Worm (Caenorhabditis elegans) whole organism, L1 larva: Measurements from ENCODE around the gene R11H6.5.

Source experiments
- C04F5.9 ChIP-seq: sonication (generic microtip); optimal IDR thresholded peaks from 2 replicates; lab custom pipeline; 2016; ENCODE audit warnings: missing genetic modification characterization, missing compliant biosample characterization
- F16B12.6 ChIP-seq: fragments of 150-350 bp; optimal IDR thresholded peaks from 2 replicates; lab custom pipeline; 2014; ENCODE audit warnings: missing biosample characterization, missing genetic modification characterization
- aha-1 ChIP-seq: fragments of 150-350 bp; optimal IDR thresholded peaks from 2 replicates; lab custom pipeline; 2014; ENCODE audit warnings: missing biosample characterization, missing genetic modification characterization
- alr-1 ChIP-seq: fragments of 200-800 bp; sonication (Bioruptor generic); optimal IDR thresholded peaks from 2 replicates; lab custom pipeline; 2018; ENCODE audit warnings: borderline replicate concordance, mild to moderate bottlenecking, missing genetic modification characterization, missing compliant biosample characterization
- aly-2 ChIP-seq: fragments of 150-350 bp; optimal IDR thresholded peaks from 2 replicates; lab custom pipeline; 2014; ENCODE audit warnings: missing biosample characterization, missing genetic modification characterization
- blmp-1 ChIP-seq: fragments of 150-350 bp; optimal IDR thresholded peaks from 2 replicates; lab custom pipeline; 2014; ENCODE audit warnings: missing biosample characterization, missing genetic modification characterization
- ceh-63 ChIP-seq: fragments of 200-800 bp; sonication (Bioruptor generic); optimal IDR thresholded peaks from 2 replicates; lab custom pipeline; 2018; ENCODE audit warnings: mild to moderate bottlenecking, missing genetic modification characterization, missing compliant biosample characterization
- ceh-8 ChIP-seq: fragments of 200-800 bp; sonication (Bioruptor generic); optimal IDR thresholded peaks from 2 replicates; lab custom pipeline; 2018; ENCODE audit warnings: mild to moderate bottlenecking, missing genetic modification characterization, moderate library complexity, missing compliant biosample characterization
- ceh-82 ChIP-seq, 3 experiments: fragments of 150-350 bp in 1 of 3; sonication (generic microtip) in 2 of 3; optimal IDR thresholded peaks; 2 replicates each; lab custom pipeline; 2014 to 2017; ENCODE audit warnings: missing biosample characterization in 3 of 3, missing genetic modification characterization in 3 of 3
- efl-1 ChIP-seq, 4 experiments: fragments of 150-350 bp; optimal IDR thresholded peaks in 3 of 4; peaks in 1 of 4; 1 replicate in 1 of 4; 2 replicates in 3 of 4; lab custom pipeline; 2014; ENCODE audit warnings: missing biosample characterization in 2 of 4, missing genetic modification characterization in 2 of 4, missing genetic modification reagents in 2 of 4
- egl-13 ChIP-seq: sonication (generic microtip); optimal IDR thresholded peaks from 2 replicates; lab custom pipeline; 2016; ENCODE audit warnings: missing genotype, missing genetic modification reagents, missing genetic modification characterization, missing compliant biosample characterization
- egl-27 ChIP-seq, 2 experiments: fragments of 150-350 bp in 1 of 2; sonication (generic microtip); optimal IDR thresholded peaks; 3 replicates each; lab custom pipeline; 2017 to 2018; ENCODE audit warnings: missing biosample characterization in 2 of 2, missing genetic modification characterization in 2 of 2, missing genetic modification reagents in 2 of 2
- elt-3 ChIP-seq, 6 experiments: fragments of 150-350 bp in 1 of 6; sonication (generic microtip); optimal IDR thresholded peaks; 2 replicates each; lab custom pipeline; 2017 to 2018; ENCODE audit warnings: missing biosample characterization in 6 of 6, missing genetic modification characterization in 6 of 6, inconsistent platforms in 1 of 6
- fkh-10 ChIP-seq: sonication (generic microtip); optimal IDR thresholded peaks from 2 replicates; lab custom pipeline; 2017; ENCODE audit warnings: missing biosample characterization, missing genetic modification reagents, missing genetic modification characterization
- fkh-4 ChIP-seq: sonication (generic microtip); optimal IDR thresholded peaks from 2 replicates; lab custom pipeline; 2016; ENCODE audit warnings: missing compliant biosample characterization, missing genetic modification characterization, borderline replicate concordance
- hlh-17 ChIP-seq: fragments of 200-800 bp; sonication (Bioruptor generic); optimal IDR thresholded peaks from 2 replicates; lab custom pipeline; 2018; ENCODE audit warnings: missing genetic modification characterization, mild to moderate bottlenecking, missing compliant biosample characterization, moderate library complexity, borderline replicate concordance
- hlh-4 ChIP-seq: sonication (generic microtip); optimal IDR thresholded peaks from 2 replicates; lab custom pipeline; 2016; ENCODE audit warnings: mild to moderate bottlenecking, missing genetic modification characterization, missing compliant biosample characterization
- isw-1 ChIP-seq: fragments of 200-800 bp; sonication (Bioruptor generic); IDR thresholded peaks from 2 replicates; pipeline ENCODE4 v1.3.6; 2022; ENCODE audit warnings: missing genetic modification characterization, missing compliant biosample characterization
- jun-1 ChIP-seq: fragments of 150-350 bp; optimal IDR thresholded peaks from 2 replicates; lab custom pipeline; 2014; ENCODE audit warnings: missing biosample characterization, missing genetic modification reagents, missing genetic modification characterization
- lin-13 ChIP-seq: fragments of 150-350 bp; optimal IDR thresholded peaks from 2 replicates; lab custom pipeline; 2014; ENCODE audit warnings: missing biosample characterization, missing genetic modification reagents, missing genetic modification characterization
- lin-14 ChIP-seq: fragments of 200-800 bp; sonication (Bioruptor generic); optimal IDR thresholded peaks from 2 replicates; lab custom pipeline; 2018; ENCODE audit warnings: mild to moderate bottlenecking, missing genetic modification characterization, moderate library complexity, missing compliant biosample characterization
- lin-15B ChIP-seq: fragments of 150-350 bp; sonication (generic microtip); optimal IDR thresholded peaks from 3 replicates; lab custom pipeline; 2014; ENCODE audit warnings: missing biosample characterization, missing genetic modification characterization
- lin-35 ChIP-seq, 2 experiments: fragments of 150-350 bp; optimal IDR thresholded peaks; 2 replicates each; lab custom pipeline; 2014; ENCODE audit warnings: missing biosample characterization in 2 of 2, missing genetic modification characterization in 2 of 2, missing genetic modification reagents in 2 of 2
- lsy-2 ChIP-seq, 2 experiments: fragments of 150-350 bp; optimal IDR thresholded peaks; 2 replicates each; lab custom pipeline; 2014; ENCODE audit warnings: missing biosample characterization in 2 of 2, missing genetic modification characterization in 2 of 2
- mab-9 ChIP-seq: fragments of 200-800 bp; sonication (Bioruptor generic); IDR thresholded peaks from 2 replicates; pipeline ENCODE4 v1.3.6; 2022; ENCODE audit warnings: missing genetic modification reagents, missing genetic modification characterization, missing compliant biosample characterization
- mdl-1 ChIP-seq, 2 experiments: fragments of 150-350 bp; optimal IDR thresholded peaks; 2 replicates each; lab custom pipeline; 2014 to 2017; ENCODE audit warnings: missing biosample characterization in 2 of 2, missing genetic modification characterization in 2 of 2, inconsistent platforms in 1 of 2
- mef-2 ChIP-seq: fragments of 150-350 bp; optimal IDR thresholded peaks from 2 replicates; lab custom pipeline; 2014; ENCODE audit warnings: missing biosample characterization, missing genetic modification characterization
- nhr-12 ChIP-seq: sonication (generic microtip); optimal IDR thresholded peaks from 2 replicates; lab custom pipeline; 2017; ENCODE audit warnings: missing biosample characterization, missing genetic modification characterization
- nhr-19 ChIP-seq: fragments of 200-800 bp; sonication (Bioruptor generic); conservative IDR thresholded peaks from 2 replicates; pipeline ENCODE4 v1.3.6; 2022; ENCODE audit warnings: missing genetic modification characterization, missing compliant biosample characterization
- nhr-20 ChIP-seq: sonication (generic microtip); optimal IDR thresholded peaks from 2 replicates; lab custom pipeline; 2016; ENCODE audit warnings: mild to moderate bottlenecking, missing genetic modification characterization, missing compliant biosample characterization
- nhr-47 ChIP-seq: sonication (generic microtip); optimal IDR thresholded peaks from 2 replicates; lab custom pipeline; 2016; ENCODE audit warnings: mild to moderate bottlenecking, missing genetic modification characterization, moderate library complexity, missing compliant biosample characterization
- nhr-76 ChIP-seq: sonication (generic microtip); optimal IDR thresholded peaks from 2 replicates; lab custom pipeline; 2017; ENCODE audit warnings: missing biosample characterization, missing genetic modification characterization
- nhr-85 ChIP-seq: sonication (generic microtip); peaks from one replicate; lab custom pipeline; 2016; ENCODE audit warnings: missing genetic modification characterization, inconsistent platforms, missing compliant biosample characterization
- nhr-90 ChIP-seq: sonication (generic microtip); optimal IDR thresholded peaks from 2 replicates; lab custom pipeline; 2016; ENCODE audit warnings: mild to moderate bottlenecking, missing genetic modification characterization, missing compliant biosample characterization; ENCODE audit not compliant: poor library complexity
- pax-3 ChIP-seq: fragments of 200-800 bp; sonication (Bioruptor generic); optimal IDR thresholded peaks from 2 replicates; lab custom pipeline; 2018; ENCODE audit warnings: mild to moderate bottlenecking, missing genetic modification characterization, moderate library complexity, missing compliant biosample characterization
- skn-1 ChIP-seq: fragments of 150-350 bp; optimal IDR thresholded peaks from 2 replicates; lab custom pipeline; 2014; ENCODE audit warnings: missing biosample characterization, missing genetic modification characterization
- sox-4 ChIP-seq: sonication (generic microtip); optimal IDR thresholded peaks from 2 replicates; lab custom pipeline; 2016; ENCODE audit warnings: missing genetic modification characterization, missing compliant biosample characterization
- sptf-1 ChIP-seq: fragments of 150-350 bp; optimal IDR thresholded peaks from 2 replicates; lab custom pipeline; 2014; ENCODE audit warnings: missing biosample characterization, missing genetic modification characterization
- tlp-1 ChIP-seq: fragments of 150-350 bp; optimal IDR thresholded peaks from 2 replicates; lab custom pipeline; 2014; ENCODE audit warnings: missing biosample characterization, missing genetic modification characterization
- unc-130 ChIP-seq: fragments of 150-350 bp; optimal IDR thresholded peaks from 2 replicates; lab custom pipeline; 2017; ENCODE audit warnings: missing biosample characterization, missing genetic modification characterization, inconsistent platforms
- vab-15 ChIP-seq: sonication (generic microtip); optimal IDR thresholded peaks from 2 replicates; lab custom pipeline; 2017; ENCODE audit warnings: missing genotype, mild to moderate bottlenecking, missing genetic modification characterization, missing compliant biosample characterization
- xbp-1 ChIP-seq: sonication (generic microtip); optimal IDR thresholded peaks from 2 replicates; lab custom pipeline; 2016; ENCODE audit warnings: missing genetic modification characterization, missing compliant biosample characterization
- ztf-11 ChIP-seq, 2 experiments: sonication (generic microtip); optimal IDR thresholded peaks; 2 replicates each; lab custom pipeline; 2016 to 2017; ENCODE audit warnings: missing genetic modification characterization in 2 of 2, missing biosample characterization in 1 of 2, missing compliant biosample characterization in 1 of 2
- ztf-4 ChIP-seq: fragments of 150-350 bp; optimal IDR thresholded peaks from 2 replicates; lab custom pipeline; 2014; ENCODE audit warnings: missing biosample characterization, missing genetic modification characterization

Gene R11H6.5

DNA sequence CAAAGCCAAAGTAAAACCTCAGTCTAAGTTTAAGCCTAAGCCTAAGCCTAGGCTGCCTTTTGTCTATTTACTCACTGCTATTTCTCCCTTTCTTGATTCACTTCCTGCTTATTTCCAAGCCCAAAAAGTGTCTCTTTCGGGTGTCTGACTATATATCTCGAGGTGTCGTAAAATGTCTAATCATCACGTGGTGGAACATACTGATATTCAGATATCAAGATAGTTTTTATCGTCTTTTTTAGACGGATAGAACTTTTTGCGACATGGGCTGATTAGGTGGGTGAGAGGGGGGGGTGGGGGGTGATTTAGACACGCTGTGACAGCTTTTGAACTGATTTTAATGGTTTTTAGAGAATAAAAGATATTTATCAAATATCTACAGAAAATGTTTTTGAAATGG is 44.9 kb upstream of the R11H6.5 start:
- TF ChIP-seq fkh-4 (no peak), efl-1 (optimal IDR thresholded peaks at IDR 0.05; lab: Kevin White, UChicago) (no peak), efl-1 (GFP tag; optimal IDR thresholded peaks at IDR 0.05 in 1 of 2; lab: Kevin White, UChicago) (peak in 1 of 2 experiments; percentile 85), nhr-19 (peak; percentile 31), nhr-20 (tag; lab: Kevin White, UChicago) (peak; percentile 10), ztf-11 (tag; optimal IDR thresholded peaks at IDR 0.05; lab: Kevin White, UChicago) (no peak), nhr-85 (tag; lab: Kevin White, UChicago) (peak; percentile 78), elt-3 (tag; optimal IDR thresholded peaks at IDR 0.05; lab: Kevin White, UChicago) (peak in 3 of 6 experiments; percentile 10 to 73 (median 64)), unc-130 (tag; lab: Kevin White, UChicago) (no peak), blmp-1 (tag; lab: Kevin White, UChicago) (peak; percentile 33), lin-14 (GFP tag; lab: Kevin White, UChicago) (peak; percentile 50), lsy-2 (tag; optimal IDR thresholded peaks at IDR 0.05; lab: Kevin White, UChicago) (peak in 1 of 2 experiments; percentile 5), lin-35 (GFP tag; optimal IDR thresholded peaks at IDR 0.05; lab: Kevin White, UChicago) (peak in 1 of 2 experiments; percentile 7)

ce11 chrV:14655689-14656088 is 43.7 kb upstream of the R11H6.5 start:
- TF ChIP-seq egl-13 (no peak), jun-1 (tag; lab: Kevin White, UChicago) (no peak), fkh-10 (GFP tag; lab: Kevin White, UChicago) (no peak), elt-3 (tag; optimal IDR thresholded peaks at IDR 0.05; lab: Kevin White, UChicago) (peak in 1 of 6 experiments; percentile 53), skn-1 (tag; lab: Kevin White, UChicago) (no peak), hlh-17 (GFP tag; lab: Kevin White, UChicago) (no peak), nhr-76 (no peak), blmp-1 (tag; lab: Kevin White, UChicago) (peak; percentile 48), isw-1 (no peak), alr-1 (tag; lab: Kevin White, UChicago) (no peak), lsy-2 (tag; optimal IDR thresholded peaks at IDR 0.05; lab: Kevin White, UChicago) (peak in 1 of 2 experiments; percentile 15), lin-15B (tag; lab: Kevin White, UChicago) (no peak), sptf-1 (tag; lab: Kevin White, UChicago) (no peak), C04F5.9 (tag; lab: Kevin White, UChicago) (no peak), lin-35 (GFP tag; optimal IDR thresholded peaks at IDR 0.05; lab: Kevin White, UChicago) (peak in 1 of 2 experiments; percentile 26), F16B12.6 (tag; lab: Kevin White, UChicago) (no peak), ceh-8 (GFP tag; lab: Kevin White, UChicago) (no peak), vab-15 (tag; lab: Kevin White, UChicago) (no peak), ceh-82 (tag; optimal IDR thresholded peaks at IDR 0.05; lab: Kevin White, UChicago) (no peak), nhr-90 (no peak)

ce11 chrV:14650631-14651030 is 38.6 kb upstream of the R11H6.5 start:
- TF ChIP-seq hlh-4 (tag; lab: Kevin White, UChicago) (no peak), efl-1 (optimal IDR thresholded peaks at IDR 0.05; lab: Kevin White, UChicago) (no peak), efl-1 (GFP tag; optimal IDR thresholded peaks at IDR 0.05 in 1 of 2; lab: Kevin White, UChicago) (peak in 1 of 2 experiments; percentile 78), ztf-11 (tag; optimal IDR thresholded peaks at IDR 0.05; lab: Kevin White, UChicago) (peak in 1 of 2 experiments; percentile 19)

DNA sequence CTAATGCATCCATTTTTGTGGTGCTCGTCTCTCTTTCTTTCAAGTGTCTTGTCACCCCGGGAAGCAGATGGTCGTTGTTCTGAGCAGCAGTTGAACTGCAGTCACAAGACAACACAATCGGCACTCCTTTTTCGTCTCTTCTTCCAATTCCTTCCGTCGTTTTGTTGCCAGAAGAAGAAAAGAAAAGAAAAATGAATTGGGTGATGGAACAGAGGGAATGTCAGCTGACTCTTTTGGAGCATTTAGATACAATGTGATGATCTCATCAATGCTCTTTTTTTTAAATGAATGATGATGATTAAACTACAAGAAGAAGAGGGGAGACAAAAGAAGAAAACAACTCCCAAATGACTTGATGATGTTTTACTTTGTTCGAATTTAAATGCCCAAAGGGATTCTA is 37.9 kb upstream of the R11H6.5 start:
- TF ChIP-seq nhr-12 (tag; lab: Kevin White, UChicago) (no peak), mdl-1 (tag; optimal IDR thresholded peaks at IDR 0.05; lab: Kevin White, UChicago) (no peak), F16B12.6 (tag; lab: Kevin White, UChicago) (no peak), aha-1 (tag; lab: Kevin White, UChicago) (no peak), lin-15B (tag; lab: Kevin White, UChicago) (no peak), egl-27 (tag; optimal IDR thresholded peaks at IDR 0.05; lab: Kevin White, UChicago) (no peak), aly-2 (tag; lab: Kevin White, UChicago) (no peak), nhr-19 (no peak), tlp-1 (no peak), nhr-47 (tag; lab: Kevin White, UChicago) (peak; percentile 14), nhr-20 (tag; lab: Kevin White, UChicago) (no peak), sox-4 (tag; lab: Kevin White, UChicago) (no peak), efl-1 (optimal IDR thresholded peaks at IDR 0.05; lab: Kevin White, UChicago) (peak in 1 of 2 experiments; percentile 22), efl-1 (GFP tag; optimal IDR thresholded peaks at IDR 0.05 in 1 of 2; lab: Kevin White, UChicago) (peak; percentile 12 to 56), ceh-82 (tag; optimal IDR thresholded peaks at IDR 0.05; lab: Kevin White, UChicago) (no peak), lin-13 (GFP tag; lab: Kevin White, UChicago) (no peak), pax-3 (tag; lab: Kevin White, UChicago) (no peak), xbp-1 (tag; lab: Kevin White, UChicago) (no peak), blmp-1 (tag; lab: Kevin White, UChicago) (no peak), ztf-4 (tag; lab: Kevin White, UChicago) (no peak), fkh-10 (GFP tag; lab: Kevin White, UChicago) (peak; percentile 36), mab-9 (GFP tag; lab: Robert Waterston, UW) (no peak), mef-2 (tag; lab: Kevin White, UChicago) (no peak), ceh-63 (GFP tag; lab: Kevin White, UChicago) (no peak), fkh-4 (no peak)
